Fruit fly (Drosophila melanogaster) whole organism, embryonic: ENCODE results near the gene CG14269.

Experiments
- Adf1 ChIP-seq: fragments of 200-800 bp; sonication (Bioruptor generic); IDR thresholded peaks from 2 replicates; pipeline ENCODE4 v1.3.6; 2022; ENCODE audit warnings: missing biosample characterization, missing genetic modification characterization
- CG10267 ChIP-seq: fragments of 200-800 bp; sonication (Bioruptor generic); optimal IDR thresholded peaks from 2 replicates; lab custom pipeline; 2018; ENCODE audit warnings: missing biosample characterization, mild to moderate bottlenecking, missing genetic modification characterization, moderate library complexity
- CG10431 ChIP-seq: fragments of 200-800 bp; sonication (Bioruptor generic); optimal IDR thresholded peaks from 3 replicates; lab custom pipeline; 2018; ENCODE audit warnings: missing biosample characterization, mild to moderate bottlenecking, missing genetic modification characterization
- CG10543 ChIP-seq: fragments of 200-800 bp; sonication (Bioruptor generic); optimal IDR thresholded peaks from 3 replicates; lab custom pipeline; 2017; ENCODE audit warnings: missing biosample characterization, mild to moderate bottlenecking, missing genetic modification characterization, moderate library complexity
- CG11695 ChIP-seq: fragments of 200-800 bp; sonication (Bioruptor generic); IDR thresholded peaks from 3 replicates; pipeline ENCODE4 v1.3.6; 2022; ENCODE audit warnings: missing biosample characterization, missing genetic modification characterization
- CG12219 ChIP-seq: fragments of 200-800 bp; sonication (Bioruptor generic); optimal IDR thresholded peaks from 3 replicates; lab custom pipeline; 2018; ENCODE audit warnings: missing biosample characterization, mild to moderate bottlenecking, missing genetic modification characterization
- CG12391 ChIP-seq: fragments of 200-800 bp; sonication (Bioruptor generic); optimal IDR thresholded peaks from 3 replicates; lab custom pipeline; 2018; ENCODE audit warnings: missing biosample characterization, mild to moderate bottlenecking, missing genetic modification characterization, moderate library complexity
- CG12769 ChIP-seq: fragments of 200-800 bp; sonication (Bioruptor generic); optimal IDR thresholded peaks from 2 replicates; lab custom pipeline; 2019; ENCODE audit warnings: missing biosample characterization, mild to moderate bottlenecking, missing genetic modification characterization, moderate library complexity
- CG13296 ChIP-seq: fragments of 200-800 bp; sonication (Bioruptor generic); optimal IDR thresholded peaks from 3 replicates; lab custom pipeline; 2018; ENCODE audit warnings: missing biosample characterization, mild to moderate bottlenecking, missing genetic modification characterization
- CG1603 ChIP-seq: fragments of 200-800 bp; sonication (Bioruptor generic); optimal IDR thresholded peaks from 2 replicates; lab custom pipeline; 2019; ENCODE audit warnings: missing biosample characterization, mild to moderate bottlenecking, missing genetic modification characterization, moderate library complexity
- CG17328 ChIP-seq: fragments of 200-800 bp; sonication (Bioruptor generic); IDR thresholded peaks from 2 replicates; pipeline ENCODE4 v1.3.6; 2022; ENCODE audit warnings: missing biosample characterization, missing genetic modification characterization
- CG2120 ChIP-seq: fragments of 200-800 bp; sonication (Bioruptor generic); optimal IDR thresholded peaks from 3 replicates; lab custom pipeline; 2016; ENCODE audit warnings: missing biosample characterization, missing genetic modification characterization
- CG32532 ChIP-seq: fragments of 200-800 bp; sonication (Bioruptor generic); IDR thresholded peaks from 2 replicates; pipeline ENCODE4 v1.3.6; 2022; ENCODE audit warnings: missing biosample characterization, missing genetic modification characterization
- CG32767 ChIP-seq: fragments of 200-800 bp; sonication (Bioruptor generic); IDR thresholded peaks from 2 replicates; pipeline ENCODE4 v1.3.6; 2022; ENCODE audit warnings: missing biosample characterization, missing genetic modification characterization
- CG4730 ChIP-seq: fragments of 200-800 bp; sonication (Bioruptor generic); IDR thresholded peaks from 2 replicates; pipeline ENCODE4 v1.3.6; 2022; ENCODE audit warnings: missing biosample characterization, missing genetic modification characterization
- CG6765 ChIP-seq: fragments of 200-800 bp; sonication (Bioruptor generic); optimal IDR thresholded peaks from 3 replicates; lab custom pipeline; 2017; ENCODE audit warnings: missing biosample characterization, mild to moderate bottlenecking, missing genetic modification characterization
- CG7963 ChIP-seq: fragments of 200-800 bp; sonication (Bioruptor generic); IDR thresholded peaks from 3 replicates; pipeline ENCODE4 v1.3.6; 2022; ENCODE audit warnings: missing biosample characterization, missing genetic modification characterization; ENCODE audit not compliant: partially characterized antibody
- CG9215 ChIP-seq: fragments of 200-800 bp; sonication (Bioruptor generic); IDR thresholded peaks from 2 replicates; pipeline ENCODE4 v1.3.6; 2022; ENCODE audit warnings: missing biosample characterization, missing genetic modification characterization
- CHES-1-like ChIP-seq: fragments of 200-800 bp; sonication (Bioruptor generic); optimal IDR thresholded peaks from 2 replicates; lab custom pipeline; 2016; ENCODE audit warnings: missing biosample characterization, missing genetic modification characterization
- Dbx ChIP-seq: fragments of 200-800 bp; sonication (Bioruptor generic); IDR thresholded peaks from 3 replicates; pipeline ENCODE4 v1.3.6; 2022; ENCODE audit warnings: missing biosample characterization, missing genetic modification characterization
- Dfd ChIP-seq, 2 experiments: fragments of >200 bp; optimal IDR thresholded peaks; 2 replicates each; lab custom pipeline; 2017; ENCODE audit warnings: missing biosample characterization in 2 of 2, missing genetic modification characterization in 2 of 2
- Eip74EF ChIP-seq, 2 experiments: fragments of 200-800 bp in 1 of 2; fragments of >200 bp in 1 of 2; sonication (Bioruptor generic) in 1 of 2; optimal IDR thresholded peaks; 2 replicates each; lab custom pipeline; 2017 to 2019; ENCODE audit warnings: missing biosample characterization in 2 of 2, missing genetic modification characterization in 2 of 2, mild to moderate bottlenecking in 1 of 2, moderate library complexity in 1 of 2
- Ets65A ChIP-seq: fragments of 200-800 bp; sonication (Bioruptor generic); peaks from one replicate; lab custom pipeline; 2016; ENCODE audit warnings: missing biosample characterization, missing genetic modification characterization
- MESR4 ChIP-seq: fragments of 200-800 bp; sonication (Bioruptor generic); optimal IDR thresholded peaks from 2 replicates; lab custom pipeline; 2018; ENCODE audit warnings: missing biosample characterization, mild to moderate bottlenecking, missing genetic modification characterization, moderate library complexity
- Med ChIP-seq: fragments of 200-800 bp; sonication (Bioruptor generic); peaks from one replicate; lab custom pipeline; 2016; ENCODE audit warnings: missing biosample characterization, missing genetic modification characterization, mild to moderate bottlenecking, inconsistent platforms, moderate library complexity
- NC2α ChIP-seq: fragments of 200-800 bp; sonication (Bioruptor generic); optimal IDR thresholded peaks from 2 replicates; lab custom pipeline; 2016; ENCODE audit warnings: missing biosample characterization, missing genetic modification characterization
- Neu2 ChIP-seq: fragments of 200-800 bp; sonication (Bioruptor generic); optimal IDR thresholded peaks from 3 replicates; lab custom pipeline; 2016; ENCODE audit warnings: missing biosample characterization, missing genetic modification characterization, borderline replicate concordance
- chinmo ChIP-seq: fragments of 200-800 bp; sonication (Bioruptor generic); IDR thresholded peaks from 4 replicates; pipeline ENCODE4 v1.3.6; 2022; ENCODE audit warnings: missing biosample characterization, missing genetic modification characterization; ENCODE audit not compliant: partially characterized antibody
- crol ChIP-seq: fragments of 200-800 bp; sonication (Bioruptor generic); IDR thresholded peaks from 2 replicates; pipeline ENCODE4 v1.3.6; 2022; ENCODE audit warnings: missing biosample characterization, missing genetic modification characterization
- dm ChIP-seq: fragments of 200-800 bp; sonication (Bioruptor generic); optimal IDR thresholded peaks from 3 replicates; lab custom pipeline; 2016; ENCODE audit warnings: missing biosample characterization, missing genetic modification characterization
- eve ChIP-seq, 2 experiments: fragments of >200 bp; optimal IDR thresholded peaks; 2 replicates each; lab custom pipeline; 2017; ENCODE audit warnings: missing biosample characterization in 2 of 2, missing genetic modification characterization in 2 of 2
- jing ChIP-seq: fragments of 200-800 bp; sonication (Bioruptor generic); optimal IDR thresholded peaks from 2 replicates; lab custom pipeline; 2018; ENCODE audit warnings: missing biosample characterization, mild to moderate bottlenecking, missing genetic modification characterization
- jumu ChIP-seq: fragments of 200-800 bp; sonication (Bioruptor generic); optimal IDR thresholded peaks from 3 replicates; lab custom pipeline; 2016; ENCODE audit warnings: missing biosample characterization, missing genetic modification characterization
- kni ChIP-seq: fragments of 200-800 bp; sonication (Bioruptor generic); optimal IDR thresholded peaks from 3 replicates; lab custom pipeline; 2017; ENCODE audit warnings: mild to moderate bottlenecking, missing biosample characterization, missing genetic modification reagents, missing genetic modification characterization
- lbe ChIP-seq: fragments of 200-800 bp; sonication (Bioruptor generic); optimal IDR thresholded peaks from 2 replicates; lab custom pipeline; 2016; ENCODE audit warnings: missing biosample characterization, mild to moderate bottlenecking, missing genetic modification characterization
- mam ChIP-seq: fragments of 200-800 bp; sonication (Bioruptor generic); optimal IDR thresholded peaks from 3 replicates; lab custom pipeline; 2016; ENCODE audit warnings: missing biosample characterization, missing genetic modification characterization
- nmo ChIP-seq: fragments of 200-800 bp; sonication (Bioruptor generic); optimal IDR thresholded peaks from 2 replicates; lab custom pipeline; 2018; ENCODE audit warnings: missing biosample characterization, mild to moderate bottlenecking, missing genetic modification characterization, moderate library complexity
- oc ChIP-seq: fragments of 200-800 bp; sonication (Bioruptor generic); optimal IDR thresholded peaks from 2 replicates; lab custom pipeline; 2018; ENCODE audit warnings: missing biosample characterization, mild to moderate bottlenecking, missing genetic modification characterization, moderate library complexity
- prd ChIP-seq, 3 experiments: fragments of >200 bp in 2 of 3; fragments of 200-800 bp in 1 of 3; sonication (Bioruptor generic) in 1 of 3; optimal IDR thresholded peaks in 2 of 3; IDR thresholded peaks in 1 of 3; 2 replicates in 2 of 3; 3 replicates in 1 of 3; pipeline versions ENCODE4 v1.3.6 to Lab custom; 2017 to 2022; ENCODE audit warnings: missing biosample characterization in 1 of 3, missing genetic modification characterization in 1 of 3
- sd ChIP-seq: fragments of 200-800 bp; sonication (Bioruptor generic); optimal IDR thresholded peaks from 3 replicates; lab custom pipeline; 2018; ENCODE audit warnings: missing biosample characterization, mild to moderate bottlenecking, missing genetic modification characterization, moderate library complexity
- sens ChIP-seq: fragments of 200-800 bp; sonication (Bioruptor generic); peaks from one replicate; lab custom pipeline; 2016; ENCODE audit warnings: missing biosample characterization, missing genetic modification characterization
- slbo ChIP-seq: fragments of 200-800 bp; sonication (Bioruptor generic); IDR thresholded peaks from 2 replicates; pipeline ENCODE4 v1.3.6; 2022; ENCODE audit warnings: missing biosample characterization, missing genetic modification characterization
- sob ChIP-seq: fragments of 200-800 bp; sonication (Bioruptor generic); IDR thresholded peaks from 2 replicates; pipeline ENCODE4 v1.3.6; 2022; ENCODE audit warnings: missing biosample characterization, missing genetic modification characterization
- stc ChIP-seq: fragments of 200-800 bp; sonication (Bioruptor generic); IDR thresholded peaks from 2 replicates; pipeline ENCODE4 v1.3.6; 2022; ENCODE audit warnings: missing biosample characterization, missing genetic modification characterization
- sug ChIP-seq: fragments of 200-800 bp; optimal IDR thresholded peaks from 2 replicates; lab custom pipeline; 2019; ENCODE audit warnings: missing biosample characterization, mild to moderate bottlenecking, missing genetic modification characterization, moderate library complexity
- trem ChIP-seq: fragments of 200-800 bp; optimal IDR thresholded peaks from 3 replicates; lab custom pipeline; 2019; ENCODE audit warnings: missing biosample characterization, mild to moderate bottlenecking, missing genetic modification characterization, moderate library complexity

The CG14269 gene

DNA sequence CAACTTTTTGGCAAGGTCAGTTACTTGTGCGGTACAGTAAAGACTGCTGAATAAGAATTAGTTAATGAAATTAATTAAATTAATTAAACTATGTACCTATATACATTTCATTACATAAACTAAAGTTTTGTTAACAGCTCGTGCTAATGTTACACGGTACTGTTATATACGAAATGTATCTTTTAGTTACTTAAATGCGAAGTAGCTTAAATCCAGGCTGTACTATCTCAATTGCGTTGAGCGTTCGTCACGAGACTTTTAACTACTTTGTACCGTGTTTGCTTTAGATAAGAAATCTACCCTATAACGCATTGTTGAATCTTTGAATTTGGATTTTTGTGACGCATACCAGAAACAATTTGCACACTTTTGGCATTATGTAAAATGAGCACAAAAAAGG is 36.3 kb downstream of the CG14269 start (continued):
- TF ChIP-seq Dbx (0 out of 3 replicates have a peak, but pooled peaks have one; percentile 39), CG10431 (GFP tag; lab: Kevin White, UChicago) (no peak), eve (GFP tag; optimal IDR thresholded peaks at IDR 0.05; lab: Kevin White, UChicago) (peak in 1 of 2 experiments; percentile 57), CG17328 (GFP tag; lab: Robert Waterston, UW) (no peak), stc (GFP tag; lab: Robert Waterston, UW) (no peak), Neu2 (GFP tag; lab: Kevin White, UChicago) (no peak), Eip74EF (GFP tag; optimal IDR thresholded peaks at IDR 0.05; lab: Kevin White, UChicago) (no peak), CG11695 (GFP tag; lab: Robert Waterston, UW) (peak; percentile 43; the same call in 2 of the 3 replicates), prd (optimal IDR thresholded peaks at IDR 0.05; lab: Kevin White, UChicago) (no peak), prd (GFP tag; IDR thresholded peaks at IDR 0.05; lab: Robert Waterston, UW) (peak; percentile 31; the same call in 1 of the 3 replicates), CG7963 (GFP tag; lab: Robert Waterston, UW) (no peak), kni (GFP tag; lab: Kevin White, UChicago) (no peak), CG12391 (no peak), CG10267 (tag; lab: Kevin White, UChicago) (no peak), CG6765 (GFP tag; lab: Kevin White, UChicago) (peak; percentile 30), CG12219 (GFP tag; lab: Kevin White, UChicago) (no peak), CG32767 (GFP tag; lab: Robert Waterston, UW) (no peak), lbe (no peak), nmo (peak; percentile 36), jing (GFP tag; lab: Kevin White, UChicago) (no peak), CG4730 (GFP tag; lab: Robert Waterston, UW) (no peak), trem (tag; lab: Kevin White, UChicago) (no peak), CG13296 (GFP tag; lab: Kevin White, UChicago) (peak; percentile 57), CHES-1-like (GFP tag; lab: Kevin White, UChicago) (no peak), Dfd (GFP tag; optimal IDR thresholded peaks at IDR 0.05; lab: Kevin White, UChicago) (no peak), NC2α (GFP tag; lab: Kevin White, UChicago) (no peak)

DNA sequence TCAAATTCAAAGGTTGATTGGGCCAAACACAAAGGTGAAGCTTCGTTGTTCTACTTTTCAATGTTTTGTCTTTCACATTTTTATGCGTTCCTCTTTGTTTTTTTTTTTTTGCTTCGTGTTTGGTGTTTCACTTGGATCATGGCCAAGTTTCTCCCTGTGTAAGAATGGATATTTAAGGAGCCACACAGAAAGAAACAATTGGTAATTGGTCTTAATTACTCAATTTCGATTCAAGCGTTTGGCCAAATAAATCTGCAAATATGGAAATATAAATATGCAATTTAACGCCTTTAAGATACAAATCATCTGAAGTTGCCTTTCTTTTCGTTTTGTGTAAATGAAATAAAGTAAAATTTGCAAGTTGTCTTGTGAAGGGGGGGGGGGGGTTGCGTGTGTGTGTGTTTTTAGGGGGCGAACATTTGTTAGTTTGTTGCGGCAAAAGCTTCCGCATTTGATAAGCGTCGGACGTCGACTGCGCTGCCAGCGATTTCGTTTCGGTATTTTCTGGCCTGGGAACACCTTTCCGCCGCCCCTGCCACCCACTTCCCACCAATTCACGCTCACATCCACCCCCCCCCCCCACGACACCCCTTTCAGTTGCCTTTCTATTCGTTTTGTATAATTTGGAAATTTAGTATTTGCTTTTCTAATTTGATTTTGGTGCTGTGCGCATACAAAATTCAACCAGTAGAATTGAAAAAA is 36.9 kb downstream of the CG14269 start:
- peak; percentile 51; the same call in 1 of the 2 replicates for TF ChIP-seq CG32532 (GFP tag; lab: Robert Waterston, UW)
- TF ChIP-seq sens (GFP tag; lab: Kevin White, UChicago) = peak; percentile 71
- peak; percentile 14 for TF ChIP-seq CG2120 (GFP tag; lab: Kevin White, UChicago)
- TF ChIP-seq dm (GFP tag; lab: Kevin White, UChicago) = no peak
- TF ChIP-seq CG9215 = peak; percentile 83
- peak; percentile 37 for TF ChIP-seq sug
- peak; percentile 82 for TF ChIP-seq Adf1
- TF ChIP-seq CG1603 = no peak
- peak in 1 of 2 experiments; percentile 74 for TF ChIP-seq Eip74EF (GFP tag; optimal IDR thresholded peaks at IDR 0.05; lab: Kevin White, UChicago)
- TF ChIP-seq CG12769 (tag; lab: Kevin White, UChicago) = peak; percentile 2
- TF ChIP-seq MESR4 = no peak
- 0 out of 4 replicates have a peak, but pooled peaks have one; percentile 28 for TF ChIP-seq chinmo (GFP tag; lab: Robert Waterston, UW)
- peak; percentile 20 for TF ChIP-seq mam (GFP tag; lab: Kevin White, UChicago)
- peak; percentile 10 for TF ChIP-seq CG10543 (GFP tag; lab: Kevin White, UChicago)
- 0 out of 2 replicates have a peak, but pooled peaks have one; percentile 10 for TF ChIP-seq sob (GFP tag; lab: Robert Waterston, UW)
- peak; percentile 94 for TF ChIP-seq crol (GFP tag; lab: Robert Waterston, UW)
- TF ChIP-seq prd (optimal IDR thresholded peaks at IDR 0.05; lab: Kevin White, UChicago) = no peak
- 0 out of 3 replicates have a peak, but pooled peaks have one; percentile 23 for TF ChIP-seq prd (GFP tag; IDR thresholded peaks at IDR 0.05; lab: Robert Waterston, UW)
- TF ChIP-seq Ets65A (GFP tag; lab: Kevin White, UChicago) = peak; percentile 91
- TF ChIP-seq jumu (GFP tag; lab: Kevin White, UChicago) = no peak
- TF ChIP-seq Med (GFP tag; lab: Kevin White, UChicago) = peak; percentile 51
- TF ChIP-seq slbo = peak; percentile 27; the same call in 1 of the 2 replicates
- no peak for TF ChIP-seq oc
- TF ChIP-seq sd (tag; lab: Kevin White, UChicago) = peak; percentile 27
- TF ChIP-seq, all 482 proteins: peak for 18
